Fruit fly (Drosophila melanogaster): ENCODE measurements around the gene CG31826.

dm6 chr2L:15748261-15748553 is 24.7 kb downstream of the CG31826 start:
- TF ChIP-seq CG12605 (GFP tag; IDR thresholded peaks at IDR 0.05) (no peak), CG13204 (GFP tag; optimal IDR thresholded peaks at IDR 0.05) (no peak), fd96Ca (GFP tag; IDR thresholded peaks at IDR 0.05) (no peak), CG14655 (GFP tag; optimal IDR thresholded peaks at IDR 0.05) (no peak), CG32121 (GFP tag; IDR thresholded peaks at IDR 0.05) (no peak), EcR (GFP tag; optimal IDR thresholded peaks at IDR 0.05) (no peak), gl (tag; optimal IDR thresholded peaks at IDR 0.05) (no peak)
